Worm (Caenorhabditis elegans) whole organism, early embryonic: ENCODE measurements around the gene prx-12.

ENCODE experiments used
- B0310.2 ChIP-seq: sonication (generic microtip); optimal IDR thresholded peaks from 2 replicates; lab custom pipeline; 2016; ENCODE audit warnings: mild to moderate bottlenecking, missing genetic modification characterization, missing compliant biosample characterization
- F13C5.2 ChIP-seq: sonication (generic microtip); optimal IDR thresholded peaks from 2 replicates; lab custom pipeline; 2017; ENCODE audit warnings: mild to moderate bottlenecking, missing genetic modification characterization, inconsistent platforms, missing compliant biosample characterization
- aly-1 ChIP-seq: sonication (generic microtip); optimal IDR thresholded peaks from 2 replicates; lab custom pipeline; 2016; ENCODE audit warnings: missing genetic modification characterization, missing compliant biosample characterization
- ama-1 ChIP-seq: fragments of 150-350 bp; optimal IDR thresholded peaks from 2 replicates; lab custom pipeline; 2014
- ceh-13 ChIP-seq: fragments of 200-800 bp; sonication (Bioruptor generic); optimal IDR thresholded peaks from 2 replicates; lab custom pipeline; 2018; ENCODE audit warnings: mild to moderate bottlenecking, missing genetic modification characterization, missing compliant biosample characterization
- ceh-36 ChIP-seq: sonication (generic microtip); optimal IDR thresholded peaks from 2 replicates; lab custom pipeline; 2016; ENCODE audit warnings: missing genetic modification characterization, inconsistent platforms, missing compliant biosample characterization
- ets-7 ChIP-seq: sonication (generic microtip); optimal IDR thresholded peaks from 2 replicates; lab custom pipeline; 2016; ENCODE audit warnings: missing genotype, missing genetic modification characterization, missing compliant biosample characterization
- flt-1 ChIP-seq: fragments of 200-800 bp; sonication (Bioruptor generic); IDR thresholded peaks from 2 replicates; pipeline ENCODE4 v1.3.6; 2022; ENCODE audit warnings: missing genetic modification characterization, missing compliant biosample characterization
- hmbx-1 ChIP-seq: sonication (generic microtip); optimal IDR thresholded peaks from 2 replicates; lab custom pipeline; 2016; ENCODE audit warnings: mild to moderate bottlenecking, missing genetic modification characterization, missing compliant biosample characterization
- hmg-4 ChIP-seq: fragments of 200-800 bp; sonication (Bioruptor generic); optimal IDR thresholded peaks from 2 replicates; lab custom pipeline; 2018; ENCODE audit warnings: mild to moderate bottlenecking, missing genetic modification characterization, missing compliant biosample characterization
- hnd-1 ChIP-seq: sonication (generic microtip); optimal IDR thresholded peaks from 2 replicates; lab custom pipeline; 2016; ENCODE audit warnings: missing genetic modification characterization, missing compliant biosample characterization
- pes-1 ChIP-seq: fragments of 200-800 bp; sonication (Bioruptor generic); IDR thresholded peaks from 2 replicates; pipeline ENCODE4 v1.3.6; 2022; ENCODE audit warnings: missing genetic modification reagents, missing genetic modification characterization, missing compliant biosample characterization
- scrt-1 ChIP-seq: fragments of 200-800 bp; sonication (Bioruptor generic); IDR thresholded peaks from 2 replicates; pipeline ENCODE4 v1.3.6; 2022; ENCODE audit warnings: missing genetic modification characterization, missing compliant biosample characterization
- sea-1 ChIP-seq: fragments of 200-800 bp; sonication (Bioruptor generic); conservative IDR thresholded peaks from 2 replicates; pipeline ENCODE4 v1.3.6; 2022; ENCODE audit warnings: missing genetic modification characterization, missing compliant biosample characterization
- tbx-11 ChIP-seq: fragments of 200-800 bp; sonication (Bioruptor generic); IDR thresholded peaks from 2 replicates; pipeline ENCODE4 v1.3.6; 2022; ENCODE audit warnings: missing genetic modification characterization, missing compliant biosample characterization
- tbx-37 ChIP-seq: fragments of 200-800 bp; sonication (Bioruptor generic); conservative IDR thresholded peaks from 2 replicates; pipeline ENCODE4 v1.3.6; 2022; ENCODE audit warnings: missing genetic modification reagents, missing genetic modification characterization, missing compliant biosample characterization
- tra-4 ChIP-seq: sonication (generic microtip); optimal IDR thresholded peaks from 2 replicates; lab custom pipeline; 2017; ENCODE audit warnings: missing genetic modification characterization, missing compliant biosample characterization

The prx-12 gene

DNA sequence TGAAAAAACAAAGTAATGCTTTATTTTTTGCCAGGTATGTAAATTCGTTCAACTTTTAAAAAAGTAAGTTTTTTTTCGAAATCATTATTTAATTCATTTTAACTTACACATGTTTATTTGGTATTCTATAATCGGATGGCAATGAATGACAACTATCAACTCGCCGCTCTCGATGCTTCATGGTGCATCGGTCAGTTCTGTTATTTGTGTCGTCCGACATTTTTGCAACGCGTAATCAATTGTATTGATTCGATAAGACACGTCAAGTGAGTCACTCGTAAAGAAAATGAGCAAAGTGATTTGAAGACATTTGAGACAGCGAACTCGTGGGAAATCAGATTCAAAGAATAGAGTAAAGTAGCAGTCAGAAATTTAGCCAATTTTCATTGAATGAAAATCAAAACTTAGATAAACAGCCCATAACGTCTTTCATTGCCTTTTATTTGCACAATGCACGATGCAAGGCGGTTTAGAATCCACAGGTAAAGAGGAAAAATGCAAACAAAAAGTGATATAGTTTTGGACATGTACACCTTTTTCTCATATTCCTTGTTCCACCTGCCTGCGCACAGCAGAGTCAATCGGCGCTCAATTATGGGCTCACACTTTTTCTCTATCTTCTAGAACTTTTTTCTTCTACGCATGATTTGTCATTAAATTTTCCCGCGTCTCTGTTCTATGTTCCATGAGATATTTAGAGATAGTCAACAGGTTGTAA, 7.5 kb downstream of the prx-12 start:
- TF ChIP-seq ets-7 (tag; lab: Kevin White, UChicago) (no peak), tbx-37 (GFP tag; lab: Robert Waterston, UW) (no peak)

DNA sequence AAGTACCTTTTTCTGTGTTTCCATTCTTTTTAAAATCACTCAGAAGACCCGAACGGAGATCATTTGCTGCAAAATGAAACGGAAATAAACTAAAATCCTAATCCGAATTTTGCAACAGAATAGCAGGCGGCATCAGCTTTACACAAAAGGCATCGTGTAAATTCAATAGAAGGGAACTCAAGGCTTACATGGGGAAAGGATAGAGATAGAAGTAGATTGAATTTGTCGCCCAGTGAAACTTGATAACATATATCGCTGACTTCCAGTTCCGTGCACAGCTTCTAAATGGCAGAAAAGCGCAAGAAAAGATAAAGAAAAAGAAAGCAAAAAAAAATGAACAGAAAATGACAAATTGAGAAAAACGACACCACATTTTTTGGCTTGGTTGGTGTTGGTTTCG, 12.8 kb downstream of the prx-12 start, which contains the start of gene slo-2:
TSS of gene slo-2 (minus strand) at position 24 of the 400 bp plus-strand sequence.
- no peak for TF ChIP-seq F13C5.2 (tag; lab: Kevin White, UChicago)
- no peak for TF ChIP-seq tra-4 (tag; lab: Kevin White, UChicago)
- no peak for TF ChIP-seq ama-1 (lab: Kevin White, UChicago)
- TF ChIP-seq hmg-4 (GFP tag; lab: Kevin White, UChicago), result no peak
- TF ChIP-seq aly-1, result no peak
- no peak for TF ChIP-seq B0310.2 (tag; lab: Kevin White, UChicago)
- no peak for TF ChIP-seq hnd-1 (tag; lab: Kevin White, UChicago)
- TF ChIP-seq hmbx-1 (tag; lab: Kevin White, UChicago), result no peak
- TF ChIP-seq ceh-36 (tag; lab: Kevin White, UChicago), result no peak
- no peak for TF ChIP-seq ceh-13 (GFP tag; lab: Kevin White, UChicago)
- no peak for TF ChIP-seq pes-1 (GFP tag; lab: Robert Waterston, UW)
- TF ChIP-seq sea-1, result no peak

DNA sequence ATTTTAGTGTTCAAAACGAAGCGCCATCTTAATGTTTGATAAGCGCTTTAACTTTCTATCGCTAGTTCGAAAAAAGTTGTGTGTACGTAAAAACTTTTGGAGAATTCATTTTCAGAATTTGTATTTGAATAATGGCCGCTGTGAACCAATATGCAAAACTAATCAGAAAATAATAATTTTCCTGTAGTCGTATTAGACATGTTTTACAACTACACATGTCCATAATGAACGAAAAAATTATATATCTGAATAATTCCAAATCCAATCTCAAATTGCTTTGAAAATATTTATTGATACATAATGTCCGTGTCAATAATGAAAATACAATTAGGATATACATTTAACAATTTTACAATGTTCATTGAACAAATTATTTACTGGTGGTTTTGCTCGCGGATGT, 13.7 kb downstream of the prx-12 start:
- TF ChIP-seq tbx-37 (GFP tag; lab: Robert Waterston, UW) (no peak), ceh-13 (GFP tag; lab: Kevin White, UChicago) (no peak), aly-1 (no peak), ceh-36 (tag; lab: Kevin White, UChicago) (no peak), hmg-4 (GFP tag; lab: Kevin White, UChicago) (no peak), ama-1 (lab: Kevin White, UChicago) (no peak), hmbx-1 (tag; lab: Kevin White, UChicago) (no peak), F13C5.2 (tag; lab: Kevin White, UChicago) (no peak)

DNA sequence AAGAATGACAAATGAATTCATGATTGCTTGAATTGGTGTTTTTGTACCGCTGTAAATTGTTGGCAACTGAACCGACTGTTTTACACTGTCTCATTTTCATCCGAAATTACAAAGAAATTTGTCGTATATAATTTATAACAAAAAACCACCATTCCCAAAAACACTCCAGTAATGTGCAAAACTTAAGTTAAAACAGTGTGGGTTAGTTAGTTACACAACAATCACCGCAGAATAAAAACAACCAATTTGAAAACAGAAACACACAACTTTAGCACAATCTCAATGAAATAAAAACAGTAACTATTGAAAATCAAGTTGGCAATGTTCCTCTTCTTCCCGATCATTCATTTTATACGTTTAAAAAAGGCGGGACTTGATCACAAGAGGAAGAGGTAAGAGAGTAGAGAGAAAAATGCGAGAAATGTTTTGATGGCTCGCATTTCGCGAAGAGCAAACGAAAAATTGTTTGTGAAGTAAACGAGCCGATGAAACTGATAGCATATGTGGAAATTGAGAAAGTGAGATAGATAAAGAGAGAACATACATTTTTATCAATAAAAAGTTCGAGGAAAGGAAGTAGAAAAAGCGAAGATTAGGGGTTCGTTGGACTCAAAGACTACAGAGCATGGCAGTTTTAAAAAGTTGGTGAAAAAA, 14.7 kb downstream of the prx-12 start, which contains the start of gene F08B12.4:
TSS of gene F08B12.4 (minus strand) at position 51 of the 654 bp plus-strand sequence.
- TF ChIP-seq F13C5.2 (tag; lab: Kevin White, UChicago), result no peak
- TF ChIP-seq pes-1 (GFP tag; lab: Robert Waterston, UW), result no peak
- TF ChIP-seq hnd-1 (tag; lab: Kevin White, UChicago), result no peak
- no peak for TF ChIP-seq hmg-4 (GFP tag; lab: Kevin White, UChicago)
- TF ChIP-seq flt-1 (GFP tag; lab: Robert Waterston, UW), result no peak
- no peak for TF ChIP-seq tbx-37 (GFP tag; lab: Robert Waterston, UW)
- TF ChIP-seq aly-1, result no peak
- no peak for TF ChIP-seq scrt-1 (GFP tag; lab: Robert Waterston, UW)
- no peak for TF ChIP-seq hmbx-1 (tag; lab: Kevin White, UChicago)
- no peak for TF ChIP-seq tbx-11 (GFP tag; lab: Robert Waterston, UW)
- no peak for TF ChIP-seq ceh-36 (tag; lab: Kevin White, UChicago)
- no peak for TF ChIP-seq tra-4 (tag; lab: Kevin White, UChicago)
- no peak for TF ChIP-seq B0310.2 (tag; lab: Kevin White, UChicago)
- no peak for TF ChIP-seq sea-1
- TF ChIP-seq ceh-13 (GFP tag; lab: Kevin White, UChicago), result no peak
- no peak for TF ChIP-seq ama-1 (lab: Kevin White, UChicago)

DNA sequence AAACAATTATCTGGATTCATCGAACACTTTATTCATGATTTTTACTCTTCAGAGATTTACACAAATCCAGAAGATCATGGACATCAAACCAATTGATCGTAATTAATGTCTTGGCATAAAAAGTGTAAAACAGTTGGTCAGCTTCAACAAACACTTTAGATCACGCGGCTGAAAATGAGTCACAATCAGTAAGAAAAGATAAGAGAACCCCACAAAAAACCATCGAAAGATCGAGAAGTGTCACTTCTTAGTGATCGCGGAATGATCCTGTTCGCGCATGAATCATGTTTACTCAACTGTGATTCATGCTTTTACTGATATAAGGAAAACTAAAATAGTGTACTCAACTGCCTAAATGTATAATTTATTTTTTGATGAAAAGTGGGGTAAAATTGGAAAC, 16.4 kb downstream of the prx-12 start:
- TF ChIP-seq pes-1 (GFP tag; lab: Robert Waterston, UW) (no peak), tbx-37 (GFP tag; lab: Robert Waterston, UW) (no peak), hmbx-1 (tag; lab: Kevin White, UChicago) (no peak), B0310.2 (tag; lab: Kevin White, UChicago) (no peak), ama-1 (lab: Kevin White, UChicago) (no peak), ceh-36 (tag; lab: Kevin White, UChicago) (no peak), F13C5.2 (tag; lab: Kevin White, UChicago) (no peak), flt-1 (GFP tag; lab: Robert Waterston, UW) (no peak), hmg-4 (GFP tag; lab: Kevin White, UChicago) (no peak), ceh-13 (GFP tag; lab: Kevin White, UChicago) (no peak), scrt-1 (GFP tag; lab: Robert Waterston, UW) (no peak), hnd-1 (tag; lab: Kevin White, UChicago) (no peak)

DNA sequence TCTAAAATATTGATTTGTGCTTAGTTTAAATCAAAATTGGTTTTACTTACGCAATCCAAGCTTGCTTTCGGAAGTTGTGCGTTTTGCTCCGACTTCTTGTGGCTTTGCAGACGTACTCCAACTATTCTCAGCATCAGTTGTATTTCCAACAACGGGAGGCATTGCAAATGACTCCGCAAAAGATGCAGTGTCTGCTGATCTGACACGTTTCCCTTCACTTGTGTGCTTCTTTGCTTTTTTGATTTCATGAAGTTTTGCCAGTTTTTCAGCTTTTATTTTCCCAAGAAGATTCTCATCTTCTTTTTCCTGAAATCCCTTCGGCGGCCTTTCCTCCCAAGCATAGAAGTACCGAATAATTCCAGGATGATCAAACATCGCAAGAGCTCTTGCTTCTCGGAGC, 18.6 kb downstream of the prx-12 start:
- TF ChIP-seq hmg-4 (GFP tag; lab: Kevin White, UChicago), result no peak

DNA sequence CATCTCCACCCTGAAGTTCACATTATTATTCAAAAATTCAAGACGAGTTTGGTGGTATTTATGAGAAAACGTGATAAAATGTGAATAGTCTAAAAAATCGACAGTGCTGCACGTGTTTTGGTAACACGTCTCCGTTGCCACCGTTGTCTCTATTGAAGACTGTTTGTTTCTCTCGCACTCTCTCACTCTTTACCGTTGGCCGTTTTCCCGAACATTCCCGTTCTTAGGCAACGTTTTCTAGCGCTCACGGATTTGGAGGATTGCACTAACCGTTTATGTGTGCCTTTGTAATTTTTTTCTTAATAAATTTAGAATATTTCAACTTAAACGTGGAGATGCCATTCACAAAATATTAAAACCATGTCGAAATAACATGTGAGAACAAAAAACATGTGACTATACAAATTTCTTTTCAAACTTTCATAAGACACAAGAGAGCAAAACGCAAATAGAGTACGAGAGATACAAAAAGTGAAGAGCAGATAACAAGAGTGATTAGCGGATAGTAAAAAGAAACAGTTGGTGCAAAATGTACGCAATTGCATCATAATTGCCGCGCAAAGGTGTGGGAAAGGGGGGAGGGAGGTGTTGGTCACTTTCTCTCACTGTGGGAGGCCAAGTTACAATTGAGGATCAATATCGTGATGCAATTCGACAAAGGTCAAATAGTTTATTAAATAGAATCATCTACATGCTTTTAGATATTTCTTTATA, 21.9 kb downstream of the prx-12 start, which contains the start of gene pek-1:
TSS of gene pek-1 (minus strand) at position 51 of the 714 bp plus-strand sequence.
- TF ChIP-seq sea-1, result no peak
- TF ChIP-seq flt-1 (GFP tag; lab: Robert Waterston, UW), result no peak
- TF ChIP-seq scrt-1 (GFP tag; lab: Robert Waterston, UW), result no peak
- TF ChIP-seq ets-7 (tag; lab: Kevin White, UChicago), result no peak
- no peak for TF ChIP-seq B0310.2 (tag; lab: Kevin White, UChicago)
- no peak for TF ChIP-seq hmbx-1 (tag; lab: Kevin White, UChicago)
- no peak for TF ChIP-seq ceh-36 (tag; lab: Kevin White, UChicago)
- TF ChIP-seq ama-1 (lab: Kevin White, UChicago), result no peak
- TF ChIP-seq tbx-37 (GFP tag; lab: Robert Waterston, UW), result no peak
- TF ChIP-seq tra-4 (tag; lab: Kevin White, UChicago), result no peak
- no peak for TF ChIP-seq tbx-11 (GFP tag; lab: Robert Waterston, UW)
- TF ChIP-seq aly-1, result no peak
- TF ChIP-seq F13C5.2 (tag; lab: Kevin White, UChicago), result no peak
- TF ChIP-seq pes-1 (GFP tag; lab: Robert Waterston, UW), result no peak
- TF ChIP-seq ceh-13 (GFP tag; lab: Kevin White, UChicago), result no peak
- no peak for TF ChIP-seq hmg-4 (GFP tag; lab: Kevin White, UChicago)
- TF ChIP-seq hnd-1 (tag; lab: Kevin White, UChicago), result no peak
